Worm (Caenorhabditis elegans) whole organism, L1 larva: ENCODE measurements around the gene panl-2.

Experiments
- aha-1 ChIP-seq: fragments of 150-350 bp; optimal IDR thresholded peaks from 2 replicates; lab custom pipeline; 2014; ENCODE audit warnings: missing biosample characterization, missing genetic modification characterization
- aly-2 ChIP-seq: fragments of 150-350 bp; optimal IDR thresholded peaks from 2 replicates; lab custom pipeline; 2014; ENCODE audit warnings: missing biosample characterization, missing genetic modification characterization
- egl-27 ChIP-seq, 2 experiments: fragments of 150-350 bp in 1 of 2; sonication (generic microtip); optimal IDR thresholded peaks; 3 replicates each; lab custom pipeline; 2017 to 2018; ENCODE audit warnings: missing biosample characterization in 2 of 2, missing genetic modification characterization in 2 of 2, missing genetic modification reagents in 2 of 2
- lin-13 ChIP-seq: fragments of 150-350 bp; optimal IDR thresholded peaks from 2 replicates; lab custom pipeline; 2014; ENCODE audit warnings: missing biosample characterization, missing genetic modification reagents, missing genetic modification characterization
- lin-35 ChIP-seq, 2 experiments: fragments of 150-350 bp; optimal IDR thresholded peaks; 2 replicates each; lab custom pipeline; 2014; ENCODE audit warnings: missing biosample characterization in 2 of 2, missing genetic modification characterization in 2 of 2, missing genetic modification reagents in 2 of 2
- mdl-1 ChIP-seq, 2 experiments: fragments of 150-350 bp; optimal IDR thresholded peaks; 2 replicates each; lab custom pipeline; 2014 to 2017; ENCODE audit warnings: missing biosample characterization in 2 of 2, missing genetic modification characterization in 2 of 2, inconsistent platforms in 1 of 2
- sptf-1 ChIP-seq: fragments of 150-350 bp; optimal IDR thresholded peaks from 2 replicates; lab custom pipeline; 2014; ENCODE audit warnings: missing biosample characterization, missing genetic modification characterization
- zag-1 ChIP-seq: fragments of 150-350 bp; optimal IDR thresholded peaks from 2 replicates; lab custom pipeline; 2014; ENCODE audit warnings: missing biosample characterization, missing genetic modification characterization

ce11 chrIII:6958674-6959241, 9.2 kb downstream of the panl-2 start:
- no peak for TF ChIP-seq egl-27 (tag; optimal IDR thresholded peaks at IDR 0.05; lab: Kevin White, UChicago)
- TF ChIP-seq aly-2 (tag; lab: Kevin White, UChicago) = peak; percentile 51
- TF ChIP-seq lin-35 (GFP tag; optimal IDR thresholded peaks at IDR 0.05; lab: Kevin White, UChicago) = no peak
- no peak for TF ChIP-seq zag-1 (tag; lab: Kevin White, UChicago)
- TF ChIP-seq lin-13 (GFP tag; lab: Kevin White, UChicago) = no peak
- TF ChIP-seq sptf-1 = no peak
- no peak for TF ChIP-seq aha-1 (tag; lab: Kevin White, UChicago)
- no peak for TF ChIP-seq mdl-1 (tag; optimal IDR thresholded peaks at IDR 0.05; lab: Kevin White, UChicago)
